Worm (Caenorhabditis elegans): ENCODE results near the gene frm-10.

- TF ChIP-seq nfya-1 (tag; optimal IDR thresholded peaks at IDR 0.05; ENCODE audit: insufficient read depth), result no peak
- no peak for TF ChIP-seq R02D3.7 (tag; optimal IDR thresholded peaks at IDR 0.05)
- TF ChIP-seq lin-15B (tag; optimal IDR thresholded peaks at IDR 0.05), result no peak
- TF ChIP-seq nhr-23 (tag; optimal IDR thresholded peaks at IDR 0.05), result no peak
- no peak for TF ChIP-seq unc-39 (tag; optimal IDR thresholded peaks at IDR 0.05)
- no peak for TF ChIP-seq pha-4 (tag; optimal IDR thresholded peaks at IDR 0.05)
- no peak for TF ChIP-seq nhr-77 (tag; optimal IDR thresholded peaks at IDR 0.05)
- no peak for TF ChIP-seq nhr-43 (tag; optimal IDR thresholded peaks at IDR 0.05; ENCODE audit: poor library complexity, severe bottlenecking)
- TF ChIP-seq snpc-4 (tag; optimal IDR thresholded peaks at IDR 0.05), result no peak
- no peak for TF ChIP-seq daf-12 (tag; optimal IDR thresholded peaks at IDR 0.05)
- TF ChIP-seq mdl-1 (tag; optimal IDR thresholded peaks at IDR 0.05), result no peak
- no peak for TF ChIP-seq ama-1 (optimal IDR thresholded peaks at IDR 0.05)
- TF ChIP-seq ceh-82 (tag; optimal IDR thresholded peaks at IDR 0.05), result no peak
- no peak for TF ChIP-seq lin-39 (tag; optimal IDR thresholded peaks at IDR 0.05)
These were observed 52.1 kb downstream of the frm-10 start, which contains the start of gene semi-1 for ce11 chrV:13515115-13515514.
